Worm (Caenorhabditis elegans) whole organism, L4 larva: ENCODE data around the gene C31H1.5.
A peak's percentile ranks its signal among the peaks of the same experiment; 100 is the strongest.

Source experiments
- F37D6.2 ChIP-seq: sonication (generic microtip); optimal IDR thresholded peaks from 2 replicates; lab custom pipeline; 2016; ENCODE audit warnings: mild to moderate bottlenecking, missing genetic modification characterization, missing compliant biosample characterization
- T26A8.4 ChIP-seq: fragments of 200-800 bp; sonication (Bioruptor generic); IDR thresholded peaks from 2 replicates; pipeline ENCODE4 v1.3.6; 2022; ENCODE audit warnings: missing genetic modification characterization, missing compliant biosample characterization
- Y105C5A.15 ChIP-seq: fragments of 200-800 bp; sonication (Bioruptor generic); IDR thresholded peaks from 2 replicates; pipeline ENCODE4 v1.3.6; 2022; ENCODE audit warnings: missing genetic modification characterization, missing compliant biosample characterization
- Y48G9A.11 ChIP-seq: fragments of 200-800 bp; sonication (Bioruptor generic); IDR thresholded peaks from 2 replicates; pipeline ENCODE4 v1.3.6; 2022; ENCODE audit warnings: missing genetic modification reagents, missing genetic modification characterization, missing compliant biosample characterization
- Y5F2A.4 ChIP-seq: fragments of 200-800 bp; sonication (Bioruptor generic); optimal IDR thresholded peaks from 2 replicates; lab custom pipeline; 2018; ENCODE audit warnings: mild to moderate bottlenecking, missing genetic modification characterization, missing compliant biosample characterization
- Y75B8A.6 ChIP-seq: fragments of 200-800 bp; sonication (Bioruptor generic); IDR thresholded peaks from 2 replicates; pipeline ENCODE4 v1.3.6; 2022; ENCODE audit warnings: missing genetic modification reagents, missing genetic modification characterization, missing compliant biosample characterization
- ZK546.5 ChIP-seq, 2 experiments: sonication (generic microtip); optimal IDR thresholded peaks; 2 replicates each; lab custom pipeline; 2017; ENCODE audit warnings: missing biosample characterization in 2 of 2, missing genetic modification characterization in 2 of 2
- aha-1 ChIP-seq: fragments of 150-350 bp; peaks from one replicate; lab custom pipeline; 2014; ENCODE audit warnings: missing biosample characterization, missing genetic modification characterization
- ama-1 ChIP-seq: fragments of 150-350 bp; optimal IDR thresholded peaks from 2 replicates; lab custom pipeline; 2014; ENCODE audit warnings: inconsistent platforms, mixed read lengths
- arid-1 ChIP-seq: fragments of 200-800 bp; sonication (Bioruptor generic); conservative IDR thresholded peaks from 2 replicates; pipeline ENCODE4 v1.3.6; 2022; ENCODE audit warnings: missing genetic modification reagents, missing genetic modification characterization, missing compliant biosample characterization
- ceh-82 ChIP-seq: sonication (generic microtip); optimal IDR thresholded peaks from 2 replicates; lab custom pipeline; 2017; ENCODE audit warnings: missing biosample characterization, missing genetic modification characterization
- daf-16 ChIP-seq, 3 experiments: sonication (generic microtip); optimal IDR thresholded peaks; 2 replicates each; lab custom pipeline; 2016 to 2017; ENCODE audit warnings: missing genetic modification characterization in 3 of 3, missing genetic modification reagents in 3 of 3, mild to moderate bottlenecking in 2 of 3, missing compliant biosample characterization in 2 of 3, missing biosample characterization in 1 of 3, moderate library complexity in 1 of 3
- daf-19 ChIP-seq: fragments of 200-800 bp; sonication (Bioruptor generic); conservative IDR thresholded peaks from 2 replicates; pipeline ENCODE4 v1.3.6; 2022; ENCODE audit warnings: missing genetic modification characterization, missing compliant biosample characterization
- dpl-1 ChIP-seq: fragments of 150-350 bp; optimal IDR thresholded peaks from 2 replicates; lab custom pipeline; 2014; ENCODE audit warnings: missing biosample characterization, missing genetic modification reagents, missing genetic modification characterization
- egl-27 ChIP-seq: sonication (generic microtip); optimal IDR thresholded peaks from 3 replicates; lab custom pipeline; 2017; ENCODE audit warnings: missing biosample characterization, missing genetic modification reagents, missing genetic modification characterization
- fkh-10 ChIP-seq: fragments of 150-350 bp; optimal IDR thresholded peaks from 2 replicates; lab custom pipeline; 2014; ENCODE audit warnings: missing biosample characterization, missing genetic modification reagents, missing genetic modification characterization
- hlh-30 ChIP-seq: sonication (generic microtip); optimal IDR thresholded peaks from 2 replicates; lab custom pipeline; 2017; ENCODE audit warnings: antibody characterized with exemption, mild to moderate bottlenecking, missing genetic modification characterization, missing compliant biosample characterization; ENCODE audit not compliant: insufficient read depth
- jun-1 ChIP-seq: fragments of 150-350 bp; optimal IDR thresholded peaks from 2 replicates; lab custom pipeline; 2014; ENCODE audit warnings: missing biosample characterization, missing genetic modification reagents, missing genetic modification characterization
- lin-29 ChIP-seq: fragments of 200-800 bp; sonication (Bioruptor generic); IDR thresholded peaks from 2 replicates; pipeline ENCODE4 v1.3.6; 2022; ENCODE audit warnings: missing genetic modification reagents, missing genetic modification characterization, missing compliant biosample characterization
- lir-3 ChIP-seq: sonication (generic microtip); optimal IDR thresholded peaks from 2 replicates; lab custom pipeline; 2016; ENCODE audit warnings: mild to moderate bottlenecking, missing genetic modification characterization, missing compliant biosample characterization
- mdl-1 ChIP-seq, 2 experiments: fragments of 150-350 bp in 1 of 2; sonication (generic microtip) in 1 of 2; optimal IDR thresholded peaks; 2 replicates each; lab custom pipeline; 2014 to 2017; ENCODE audit warnings: missing biosample characterization in 2 of 2, missing genetic modification characterization in 2 of 2
- mxl-3 ChIP-seq: fragments of 200-800 bp; sonication (Bioruptor generic); optimal IDR thresholded peaks from 2 replicates; lab custom pipeline; 2018; ENCODE audit warnings: mild to moderate bottlenecking, missing genetic modification characterization, missing compliant biosample characterization
- nhr-102 ChIP-seq: sonication (generic microtip); optimal IDR thresholded peaks from 2 replicates; lab custom pipeline; 2016; ENCODE audit warnings: mild to moderate bottlenecking, missing genetic modification characterization, moderate library complexity, missing compliant biosample characterization
- nhr-11 ChIP-seq: fragments of 150-350 bp; optimal IDR thresholded peaks from 2 replicates; lab custom pipeline; 2014; ENCODE audit warnings: missing biosample characterization, missing genetic modification characterization
- nhr-28 ChIP-seq: fragments of 150-350 bp; optimal IDR thresholded peaks from 2 replicates; lab custom pipeline; 2014; ENCODE audit warnings: missing biosample characterization, missing genetic modification characterization
- nhr-42 ChIP-seq: fragments of 200-800 bp; sonication (Bioruptor generic); IDR thresholded peaks from 2 replicates; pipeline ENCODE4 v1.3.6; 2022; ENCODE audit warnings: missing genetic modification characterization, missing compliant biosample characterization
- nhr-77 ChIP-seq: fragments of 150-350 bp; optimal IDR thresholded peaks from 2 replicates; lab custom pipeline; 2014; ENCODE audit warnings: missing biosample characterization, missing genetic modification characterization
- saeg-2 ChIP-seq: fragments of 200-800 bp; sonication (Bioruptor generic); IDR thresholded peaks from 2 replicates; pipeline ENCODE4 v1.3.6; 2022; ENCODE audit warnings: missing genetic modification reagents, missing genetic modification characterization, missing compliant biosample characterization
- sdz-12 ChIP-seq: fragments of 200-800 bp; sonication (Bioruptor generic); optimal IDR thresholded peaks from 2 replicates; lab custom pipeline; 2018; ENCODE audit warnings: mild to moderate bottlenecking, missing genetic modification characterization, missing compliant biosample characterization
- set-16 ChIP-seq: fragments of 200-800 bp; sonication (Bioruptor generic); IDR thresholded peaks from 2 replicates; pipeline ENCODE4 v1.3.6; 2022; ENCODE audit warnings: missing genetic modification reagents, missing genetic modification characterization, missing compliant biosample characterization
- snpc-4 ChIP-seq: fragments of 150-350 bp; optimal IDR thresholded peaks from 2 replicates; lab custom pipeline; 2014; ENCODE audit warnings: missing biosample characterization, missing genetic modification characterization
- spr-3 ChIP-seq: fragments of 200-800 bp; sonication (Bioruptor generic); optimal IDR thresholded peaks from 2 replicates; lab custom pipeline; 2018; ENCODE audit warnings: mild to moderate bottlenecking, missing genetic modification characterization, missing compliant biosample characterization
- zag-1 ChIP-seq: fragments of 150-350 bp; optimal IDR thresholded peaks from 2 replicates; lab custom pipeline; 2014; ENCODE audit warnings: missing biosample characterization, missing genetic modification characterization
- zfp-3 ChIP-seq: fragments of 200-800 bp; sonication (Bioruptor generic); conservative IDR thresholded peaks from 2 replicates; pipeline ENCODE4 v1.3.6; 2022; ENCODE audit warnings: missing genetic modification reagents, missing genetic modification characterization, missing compliant biosample characterization
- ztf-7 ChIP-seq: fragments of 150-350 bp; optimal IDR thresholded peaks from 2 replicates; lab custom pipeline; 2014; ENCODE audit warnings: missing biosample characterization, missing genetic modification characterization

The C31H1.5 gene

ce11 chrIV:5796694-5797093 is at the start of gene C31H1.5:
TSS of gene C31H1.5 (minus strand) at chrIV:5796794.
- no peak for TF ChIP-seq nhr-102
- no peak for TF ChIP-seq egl-27 (tag; lab: Kevin White, UChicago)
- TF ChIP-seq Y105C5A.15 (GFP tag; lab: Robert Waterston, UW), result no peak
- no peak for TF ChIP-seq Y5F2A.4
- no peak for TF ChIP-seq ztf-7
- TF ChIP-seq, all 104 proteins: peak for 0

- TF ChIP-seq set-16 (GFP tag; lab: Robert Waterston, UW), result no peak
- no peak for TF ChIP-seq zag-1
- no peak for TF ChIP-seq ceh-82
- TF ChIP-seq snpc-4, result no peak
- TF ChIP-seq Y75B8A.6 (GFP tag; lab: Robert Waterston, UW), result no peak
- no peak for TF ChIP-seq daf-19 (GFP tag; lab: Robert Waterston, UW)
- no peak for TF ChIP-seq ama-1 (lab: Kevin White, UChicago)
- no peak for TF ChIP-seq Y105C5A.15 (GFP tag; lab: Robert Waterston, UW)
- TF ChIP-seq F37D6.2 (tag; lab: Kevin White, UChicago), result no peak
- no peak for TF ChIP-seq jun-1 (tag; lab: Kevin White, UChicago)
- no peak for TF ChIP-seq ZK546.5 (tag; optimal IDR thresholded peaks at IDR 0.05; lab: Kevin White, UChicago)
- TF ChIP-seq Y48G9A.11 (GFP tag; lab: Robert Waterston, UW), result no peak
- no peak for TF ChIP-seq nhr-77 (tag; lab: Kevin White, UChicago)
- TF ChIP-seq T26A8.4 (GFP tag; lab: Robert Waterston, UW), result no peak
- TF ChIP-seq nhr-42 (GFP tag; lab: Robert Waterston, UW), result no peak
- no peak for TF ChIP-seq spr-3 (GFP tag; lab: Kevin White, UChicago)
- TF ChIP-seq mdl-1 (tag; optimal IDR thresholded peaks at IDR 0.05; lab: Kevin White, UChicago), result no peak
- no peak for TF ChIP-seq dpl-1
- no peak for TF ChIP-seq nhr-11 (tag; lab: Kevin White, UChicago)
- no peak for TF ChIP-seq daf-16 (GFP tag; optimal IDR thresholded peaks at IDR 0.05; lab: Kevin White, UChicago)
- no peak for TF ChIP-seq daf-16 (tag; optimal IDR thresholded peaks at IDR 0.05; lab: Kevin White, UChicago)
- TF ChIP-seq, all 104 proteins: peak for 0
Measured at ce11 chrIV:5846269-5846668, 49.7 kb upstream of the C31H1.5 start, which contains the start of gene sams-4. TSS of gene sams-4 (minus strand) at chrIV:5846369.

ce11 chrIV:5842905-5843304 is 46.3 kb upstream of the C31H1.5 start:
- TF ChIP-seq aha-1 (tag; lab: Kevin White, UChicago) (peak; percentile 5), arid-1 (GFP tag; lab: Robert Waterston, UW) (no peak), saeg-2 (GFP tag; lab: Robert Waterston, UW) (no peak), mxl-3 (GFP tag; lab: Kevin White, UChicago) (no peak), lin-29 (GFP tag; lab: Robert Waterston, UW) (no peak), daf-19 (GFP tag; lab: Robert Waterston, UW) (no peak), lir-3 (tag; lab: Kevin White, UChicago) (no peak)

- TF ChIP-seq sdz-12 (GFP tag; lab: Kevin White, UChicago), result no peak
- no peak for TF ChIP-seq ztf-7
- no peak for TF ChIP-seq Y5F2A.4
- TF ChIP-seq Y105C5A.15 (GFP tag; lab: Robert Waterston, UW), result no peak
- no peak for TF ChIP-seq nhr-28
- no peak for TF ChIP-seq saeg-2 (GFP tag; lab: Robert Waterston, UW)
- TF ChIP-seq ZK546.5 (tag; optimal IDR thresholded peaks at IDR 0.05; lab: Kevin White, UChicago), result no peak
- TF ChIP-seq hlh-30 (tag; lab: Kevin White, UChicago), result no peak
- no peak for TF ChIP-seq fkh-10 (GFP tag; lab: Kevin White, UChicago)
- no peak for TF ChIP-seq zfp-3 (GFP tag; lab: Robert Waterston, UW)
- TF ChIP-seq lir-3 (tag; lab: Kevin White, UChicago), result no peak
- TF ChIP-seq, all 104 proteins: peak for 0
Measured at ce11 chrIV:5839178-5839577, 42.6 kb upstream of the C31H1.5 start, which contains the start of gene C06E7.2. TSS of gene C06E7.2 (plus strand) at chrIV:5839478.
